Worm (Caenorhabditis elegans) whole organism, L4/young adult: Measurements from ENCODE around the gene K10D6.3.

Source experiments
- dao-5 ChIP-seq: sonication (generic microtip); optimal IDR thresholded peaks from 2 replicates; lab custom pipeline; 2016; ENCODE audit warnings: missing genotype, missing genetic modification characterization, moderate library complexity, missing compliant biosample characterization
- him-1 ChIP-seq: sonication (generic microtip); optimal IDR thresholded peaks from 2 replicates; lab custom pipeline; 2016; ENCODE audit warnings: missing genotype, missing genetic modification reagents, missing genetic modification characterization, missing compliant biosample characterization

ce11 chrV:11234350-11234749 is 33.9 kb downstream of the K10D6.3 start, which contains the start of gene T19B10.5:
- TF ChIP-seq him-1 (no peak), dao-5 (tag; lab: Kevin White, UChicago) (no peak)
